Worm (Caenorhabditis elegans): ENCODE results near the gene F19H6.5.

F19H6.5 gene

ce11 chrX:12343279-12343678 is 21.4 kb downstream of the F19H6.5 start, which contains the start of the genes nspc-9 and nspc-10:
Gene nspc-9, minus strand, starts transcription at chrX:12343379.
Gene nspc-10, plus strand, starts transcription at chrX:12343609.
- no peak for TF ChIP-seq tra-4 (tag; optimal IDR thresholded peaks at IDR 0.05)
- TF ChIP-seq sea-1 (GFP tag; conservative IDR thresholded peaks at IDR 0.05): no peak
- no peak for TF ChIP-seq pes-1 (GFP tag; IDR thresholded peaks at IDR 0.05)
- TF ChIP-seq ceh-36 (tag; optimal IDR thresholded peaks at IDR 0.05): no peak
- TF ChIP-seq ets-7 (tag; optimal IDR thresholded peaks at IDR 0.05): no peak
- TF ChIP-seq scrt-1 (GFP tag; IDR thresholded peaks at IDR 0.05): no peak
- no peak for TF ChIP-seq hnd-1 (tag; optimal IDR thresholded peaks at IDR 0.05)
- TF ChIP-seq hmbx-1 (tag; optimal IDR thresholded peaks at IDR 0.05): no peak
- TF ChIP-seq tbx-11 (GFP tag; IDR thresholded peaks at IDR 0.05): no peak
- TF ChIP-seq aly-1 (tag; optimal IDR thresholded peaks at IDR 0.05): no peak
- no peak for TF ChIP-seq B0310.2 (tag; optimal IDR thresholded peaks at IDR 0.05)
- no peak for TF ChIP-seq hmg-4 (GFP tag; optimal IDR thresholded peaks at IDR 0.05)
- TF ChIP-seq tbx-37 (GFP tag; conservative IDR thresholded peaks at IDR 0.05): no peak
- TF ChIP-seq ceh-13 (GFP tag; optimal IDR thresholded peaks at IDR 0.05): no peak
- no peak for TF ChIP-seq ama-1 (optimal IDR thresholded peaks at IDR 0.05)
- no peak for TF ChIP-seq F13C5.2 (tag; optimal IDR thresholded peaks at IDR 0.05)
- no peak for TF ChIP-seq flt-1 (GFP tag; IDR thresholded peaks at IDR 0.05)

ce11 chrX:12341338-12341737 is 23.4 kb downstream of the F19H6.5 start, which contains the start of gene zig-2:
Gene zig-2, minus strand, starts transcription at chrX:12341438.
- no peak for TF ChIP-seq F13C5.2 (tag; optimal IDR thresholded peaks at IDR 0.05)
- no peak for TF ChIP-seq hnd-1 (tag; optimal IDR thresholded peaks at IDR 0.05)
- TF ChIP-seq tbx-37 (GFP tag; conservative IDR thresholded peaks at IDR 0.05): no peak
- no peak for TF ChIP-seq ceh-13 (GFP tag; optimal IDR thresholded peaks at IDR 0.05)
- no peak for TF ChIP-seq hmg-4 (GFP tag; optimal IDR thresholded peaks at IDR 0.05)
- no peak for TF ChIP-seq ets-7 (tag; optimal IDR thresholded peaks at IDR 0.05)
- TF ChIP-seq sea-1 (GFP tag; conservative IDR thresholded peaks at IDR 0.05): no peak
- no peak for TF ChIP-seq scrt-1 (GFP tag; IDR thresholded peaks at IDR 0.05)
- no peak for TF ChIP-seq pes-1 (GFP tag; IDR thresholded peaks at IDR 0.05)
- TF ChIP-seq tbx-11 (GFP tag; IDR thresholded peaks at IDR 0.05): no peak
- TF ChIP-seq flt-1 (GFP tag; IDR thresholded peaks at IDR 0.05): no peak
- TF ChIP-seq B0310.2 (tag; optimal IDR thresholded peaks at IDR 0.05): no peak
- no peak for TF ChIP-seq ama-1 (optimal IDR thresholded peaks at IDR 0.05)
- TF ChIP-seq ceh-36 (tag; optimal IDR thresholded peaks at IDR 0.05): no peak
- TF ChIP-seq aly-1 (tag; optimal IDR thresholded peaks at IDR 0.05): no peak
- TF ChIP-seq tra-4 (tag; optimal IDR thresholded peaks at IDR 0.05): no peak
- no peak for TF ChIP-seq hmbx-1 (tag; optimal IDR thresholded peaks at IDR 0.05)

- TF ChIP-seq tbx-37 (GFP tag; conservative IDR thresholded peaks at IDR 0.05) (0 out of 2 replicates have a peak, but pooled peaks have one; percentile 47), B0310.2 (tag; optimal IDR thresholded peaks at IDR 0.05) (peak; percentile 20), F13C5.2 (tag; optimal IDR thresholded peaks at IDR 0.05) (peak; percentile 52), hnd-1 (tag; optimal IDR thresholded peaks at IDR 0.05) (peak; percentile 27), scrt-1 (GFP tag; IDR thresholded peaks at IDR 0.05) (0 out of 2 replicates have a peak, but pooled peaks have one; percentile 70), flt-1 (GFP tag; IDR thresholded peaks at IDR 0.05) (no peak; the same call in none of the 2 replicates), pes-1 (GFP tag; IDR thresholded peaks at IDR 0.05) (no peak; the same call in 1 of the 2 replicates), sea-1 (GFP tag; conservative IDR thresholded peaks at IDR 0.05) (no peak), hmbx-1 (tag; optimal IDR thresholded peaks at IDR 0.05) (peak; percentile 38), hmg-4 (GFP tag; optimal IDR thresholded peaks at IDR 0.05) (no peak), ama-1 (optimal IDR thresholded peaks at IDR 0.05) (no peak), tra-4 (tag; optimal IDR thresholded peaks at IDR 0.05) (no peak), ceh-13 (GFP tag; optimal IDR thresholded peaks at IDR 0.05) (peak; percentile 57), tbx-11 (GFP tag; IDR thresholded peaks at IDR 0.05) (peak; percentile 61), ets-7 (tag; optimal IDR thresholded peaks at IDR 0.05) (no peak), ceh-36 (tag; optimal IDR thresholded peaks at IDR 0.05) (no peak), aly-1 (tag; optimal IDR thresholded peaks at IDR 0.05) (no peak)
Measured at ce11 chrX:12337846-12338490, 26.7 kb downstream of the F19H6.5 start, which contains the start of gene srd-44. Gene srd-44, plus strand, starts transcription at chrX:12338440.

- TF ChIP-seq tbx-37 (GFP tag; conservative IDR thresholded peaks at IDR 0.05) (no peak), aly-1 (tag; optimal IDR thresholded peaks at IDR 0.05) (no peak), ceh-36 (tag; optimal IDR thresholded peaks at IDR 0.05) (no peak), tra-4 (tag; optimal IDR thresholded peaks at IDR 0.05) (no peak), sea-1 (GFP tag; conservative IDR thresholded peaks at IDR 0.05) (no peak), flt-1 (GFP tag; IDR thresholded peaks at IDR 0.05) (no peak), pes-1 (GFP tag; IDR thresholded peaks at IDR 0.05) (no peak), hnd-1 (tag; optimal IDR thresholded peaks at IDR 0.05) (no peak), ets-7 (tag; optimal IDR thresholded peaks at IDR 0.05) (no peak), hmbx-1 (tag; optimal IDR thresholded peaks at IDR 0.05) (no peak), B0310.2 (tag; optimal IDR thresholded peaks at IDR 0.05) (no peak), ama-1 (optimal IDR thresholded peaks at IDR 0.05) (no peak), tbx-11 (GFP tag; IDR thresholded peaks at IDR 0.05) (no peak)
Measured at ce11 chrX:12335808-12336207, 28.9 kb downstream of the F19H6.5 start, which contains the start of gene srd-48. Gene srd-48, plus strand, starts transcription at chrX:12336108.

- TF ChIP-seq flt-1 (GFP tag; IDR thresholded peaks at IDR 0.05) (no peak), sea-1 (GFP tag; conservative IDR thresholded peaks at IDR 0.05) (no peak), aly-1 (tag; optimal IDR thresholded peaks at IDR 0.05) (no peak), tra-4 (tag; optimal IDR thresholded peaks at IDR 0.05) (no peak), hnd-1 (tag; optimal IDR thresholded peaks at IDR 0.05) (no peak), pes-1 (GFP tag; IDR thresholded peaks at IDR 0.05) (no peak), B0310.2 (tag; optimal IDR thresholded peaks at IDR 0.05) (no peak), ceh-36 (tag; optimal IDR thresholded peaks at IDR 0.05) (no peak), hmg-4 (GFP tag; optimal IDR thresholded peaks at IDR 0.05) (no peak), tbx-11 (GFP tag; IDR thresholded peaks at IDR 0.05) (no peak), F13C5.2 (tag; optimal IDR thresholded peaks at IDR 0.05) (no peak)
Measured at ce11 chrX:12333479-12333878, 31.2 kb downstream of the F19H6.5 start, which contains the start of gene srd-47. Gene srd-47, plus strand, starts transcription at chrX:12333642.

ce11 chrX:12331795-12332194 is 32.9 kb downstream of the F19H6.5 start, which contains the start of gene srd-46:
Gene srd-46, plus strand, starts transcription at chrX:12332095.
- TF ChIP-seq ama-1 (optimal IDR thresholded peaks at IDR 0.05) (no peak), flt-1 (GFP tag; IDR thresholded peaks at IDR 0.05) (no peak), ets-7 (tag; optimal IDR thresholded peaks at IDR 0.05) (no peak), pes-1 (GFP tag; IDR thresholded peaks at IDR 0.05) (no peak), scrt-1 (GFP tag; IDR thresholded peaks at IDR 0.05) (no peak), F13C5.2 (tag; optimal IDR thresholded peaks at IDR 0.05) (no peak), aly-1 (tag; optimal IDR thresholded peaks at IDR 0.05) (no peak), tra-4 (tag; optimal IDR thresholded peaks at IDR 0.05) (no peak), B0310.2 (tag; optimal IDR thresholded peaks at IDR 0.05) (no peak), ceh-13 (GFP tag; optimal IDR thresholded peaks at IDR 0.05) (no peak)
